Worm (Caenorhabditis elegans) whole organism, early embryonic: ENCODE data around the gene T23F11.2.

ENCODE experiments used
- B0310.2 ChIP-seq: sonication (generic microtip); optimal IDR thresholded peaks from 2 replicates; lab custom pipeline; 2016; ENCODE audit warnings: mild to moderate bottlenecking, missing genetic modification characterization, missing compliant biosample characterization
- F13C5.2 ChIP-seq: sonication (generic microtip); optimal IDR thresholded peaks from 2 replicates; lab custom pipeline; 2017; ENCODE audit warnings: mild to moderate bottlenecking, missing genetic modification characterization, inconsistent platforms, missing compliant biosample characterization
- aly-1 ChIP-seq: sonication (generic microtip); optimal IDR thresholded peaks from 2 replicates; lab custom pipeline; 2016; ENCODE audit warnings: missing genetic modification characterization, missing compliant biosample characterization
- ama-1 ChIP-seq: fragments of 150-350 bp; optimal IDR thresholded peaks from 2 replicates; lab custom pipeline; 2014
- ceh-13 ChIP-seq: fragments of 200-800 bp; sonication (Bioruptor generic); optimal IDR thresholded peaks from 2 replicates; lab custom pipeline; 2018; ENCODE audit warnings: mild to moderate bottlenecking, missing genetic modification characterization, missing compliant biosample characterization
- ceh-36 ChIP-seq: sonication (generic microtip); optimal IDR thresholded peaks from 2 replicates; lab custom pipeline; 2016; ENCODE audit warnings: missing genetic modification characterization, inconsistent platforms, missing compliant biosample characterization
- ets-7 ChIP-seq: sonication (generic microtip); optimal IDR thresholded peaks from 2 replicates; lab custom pipeline; 2016; ENCODE audit warnings: missing genotype, missing genetic modification characterization, missing compliant biosample characterization
- flt-1 ChIP-seq: fragments of 200-800 bp; sonication (Bioruptor generic); IDR thresholded peaks from 2 replicates; pipeline ENCODE4 v1.3.6; 2022; ENCODE audit warnings: missing genetic modification characterization, missing compliant biosample characterization
- hmbx-1 ChIP-seq: sonication (generic microtip); optimal IDR thresholded peaks from 2 replicates; lab custom pipeline; 2016; ENCODE audit warnings: mild to moderate bottlenecking, missing genetic modification characterization, missing compliant biosample characterization
- hmg-4 ChIP-seq: fragments of 200-800 bp; sonication (Bioruptor generic); optimal IDR thresholded peaks from 2 replicates; lab custom pipeline; 2018; ENCODE audit warnings: mild to moderate bottlenecking, missing genetic modification characterization, missing compliant biosample characterization
- hnd-1 ChIP-seq: sonication (generic microtip); optimal IDR thresholded peaks from 2 replicates; lab custom pipeline; 2016; ENCODE audit warnings: missing genetic modification characterization, missing compliant biosample characterization
- pes-1 ChIP-seq: fragments of 200-800 bp; sonication (Bioruptor generic); IDR thresholded peaks from 2 replicates; pipeline ENCODE4 v1.3.6; 2022; ENCODE audit warnings: missing genetic modification reagents, missing genetic modification characterization, missing compliant biosample characterization
- scrt-1 ChIP-seq: fragments of 200-800 bp; sonication (Bioruptor generic); IDR thresholded peaks from 2 replicates; pipeline ENCODE4 v1.3.6; 2022; ENCODE audit warnings: missing genetic modification characterization, missing compliant biosample characterization
- sea-1 ChIP-seq: fragments of 200-800 bp; sonication (Bioruptor generic); conservative IDR thresholded peaks from 2 replicates; pipeline ENCODE4 v1.3.6; 2022; ENCODE audit warnings: missing genetic modification characterization, missing compliant biosample characterization
- tbx-11 ChIP-seq: fragments of 200-800 bp; sonication (Bioruptor generic); IDR thresholded peaks from 2 replicates; pipeline ENCODE4 v1.3.6; 2022; ENCODE audit warnings: missing genetic modification characterization, missing compliant biosample characterization
- tbx-37 ChIP-seq: fragments of 200-800 bp; sonication (Bioruptor generic); conservative IDR thresholded peaks from 2 replicates; pipeline ENCODE4 v1.3.6; 2022; ENCODE audit warnings: missing genetic modification reagents, missing genetic modification characterization, missing compliant biosample characterization
- tra-4 ChIP-seq: sonication (generic microtip); optimal IDR thresholded peaks from 2 replicates; lab custom pipeline; 2017; ENCODE audit warnings: missing genetic modification characterization, missing compliant biosample characterization

The T23F11.2 gene

ce11 chrIII:4655402-4655801 lies at the start of gene T23F11.2:
Gene T23F11.2, minus strand, starts transcription at chrIII:4655502.
- TF ChIP-seq hmbx-1 (tag; lab: Kevin White, UChicago) = no peak
- no peak for TF ChIP-seq tbx-37
- no peak for TF ChIP-seq tra-4 (tag; lab: Kevin White, UChicago)
- TF ChIP-seq ceh-36 (tag; lab: Kevin White, UChicago) = no peak
- TF ChIP-seq B0310.2 (tag; lab: Kevin White, UChicago) = no peak
- no peak for TF ChIP-seq aly-1
- no peak for TF ChIP-seq pes-1
- no peak for TF ChIP-seq F13C5.2 (tag; lab: Kevin White, UChicago)
- TF ChIP-seq ceh-13 = no peak
- TF ChIP-seq hnd-1 (tag; lab: Kevin White, UChicago) = no peak
- TF ChIP-seq hmg-4 (GFP tag; lab: Kevin White, UChicago) = no peak
- no peak for TF ChIP-seq scrt-1
- TF ChIP-seq ama-1 (lab: Kevin White, UChicago) = no peak

ce11 chrIII:4703932-4704454 lies 48.7 kb upstream of the T23F11.2 start, which contains the start of the genes clp-2 and mrpl-16:
Gene clp-2, minus strand, starts transcription at chrIII:4704025.
Gene mrpl-16, plus strand, starts transcription at chrIII:4704404.
- TF ChIP-seq flt-1 (GFP tag; lab: Robert Waterston, UW) (no peak), F13C5.2 (tag; lab: Kevin White, UChicago) (no peak), B0310.2 (tag; lab: Kevin White, UChicago) (no peak), tbx-11 (no peak), ceh-36 (tag; lab: Kevin White, UChicago) (no peak), tra-4 (tag; lab: Kevin White, UChicago) (no peak), hnd-1 (tag; lab: Kevin White, UChicago) (no peak), hmg-4 (GFP tag; lab: Kevin White, UChicago) (no peak), pes-1 (no peak), ama-1 (lab: Kevin White, UChicago) (no peak), scrt-1 (no peak), ceh-13 (no peak), ets-7 (tag; lab: Kevin White, UChicago) (no peak)

- TF ChIP-seq sea-1 (GFP tag; lab: Robert Waterston, UW) = no peak
- TF ChIP-seq hnd-1 (tag; lab: Kevin White, UChicago) = no peak
- no peak for TF ChIP-seq ceh-36 (tag; lab: Kevin White, UChicago)
- TF ChIP-seq tbx-37 = no peak
- no peak for TF ChIP-seq tbx-11
- TF ChIP-seq pes-1 = no peak
- TF ChIP-seq hmg-4 (GFP tag; lab: Kevin White, UChicago) = no peak
- no peak for TF ChIP-seq flt-1 (GFP tag; lab: Robert Waterston, UW)
- no peak for TF ChIP-seq scrt-1
These were observed 44.6 kb upstream of the T23F11.2 start, which contains the start of gene sel-13 for ce11 chrIII:4699922-4700321. Gene sel-13, minus strand, starts transcription at chrIII:4700224.

- TF ChIP-seq ceh-13 (no peak), aly-1 (no peak), tbx-37 (no peak), ceh-36 (tag; lab: Kevin White, UChicago) (no peak), pes-1 (no peak), tra-4 (tag; lab: Kevin White, UChicago) (no peak), flt-1 (GFP tag; lab: Robert Waterston, UW) (no peak), sea-1 (GFP tag; lab: Robert Waterston, UW) (no peak), hmg-4 (GFP tag; lab: Kevin White, UChicago) (no peak), hmbx-1 (tag; lab: Kevin White, UChicago) (no peak), tbx-11 (no peak), ama-1 (lab: Kevin White, UChicago) (no peak), F13C5.2 (tag; lab: Kevin White, UChicago) (no peak), scrt-1 (no peak), B0310.2 (tag; lab: Kevin White, UChicago) (no peak), hnd-1 (tag; lab: Kevin White, UChicago) (no peak), ets-7 (tag; lab: Kevin White, UChicago) (no peak)
These were observed 42.5 kb upstream of the T23F11.2 start, which contains the start of gene dnj-18 for ce11 chrIII:4697819-4698218. Gene dnj-18, plus strand, starts transcription at chrIII:4698119.

ce11 chrIII:4696903-4697302 lies 41.6 kb upstream of the T23F11.2 start:
- TF ChIP-seq aly-1 (no peak), ceh-13 (no peak), tra-4 (tag; lab: Kevin White, UChicago) (no peak), hmbx-1 (tag; lab: Kevin White, UChicago) (no peak), sea-1 (GFP tag; lab: Robert Waterston, UW) (no peak), B0310.2 (tag; lab: Kevin White, UChicago) (no peak), tbx-11 (no peak), hmg-4 (GFP tag; lab: Kevin White, UChicago) (no peak), hnd-1 (tag; lab: Kevin White, UChicago) (no peak), scrt-1 (no peak), pes-1 (no peak), flt-1 (GFP tag; lab: Robert Waterston, UW) (no peak), ama-1 (lab: Kevin White, UChicago) (no peak), tbx-37 (no peak), F13C5.2 (tag; lab: Kevin White, UChicago) (no peak), ets-7 (tag; lab: Kevin White, UChicago) (no peak), ceh-36 (tag; lab: Kevin White, UChicago) (no peak)

- no peak for TF ChIP-seq tbx-37
- TF ChIP-seq ceh-36 (tag; lab: Kevin White, UChicago) = no peak
- no peak for TF ChIP-seq hmbx-1 (tag; lab: Kevin White, UChicago)
- TF ChIP-seq hmg-4 (GFP tag; lab: Kevin White, UChicago) = no peak
- TF ChIP-seq tra-4 (tag; lab: Kevin White, UChicago) = no peak
These were observed 39.8 kb upstream of the T23F11.2 start, which contains the start of gene T04A8.7 for ce11 chrIII:4695057-4695456. Gene T04A8.7, plus strand, starts transcription at chrIII:4695357.

- TF ChIP-seq tbx-37 = no peak
- TF ChIP-seq scrt-1 = no peak
- TF ChIP-seq flt-1 (GFP tag; lab: Robert Waterston, UW) = no peak
- no peak for TF ChIP-seq tra-4 (tag; lab: Kevin White, UChicago)
- TF ChIP-seq ama-1 (lab: Kevin White, UChicago) = no peak
- TF ChIP-seq sea-1 (GFP tag; lab: Robert Waterston, UW) = no peak
- no peak for TF ChIP-seq B0310.2 (tag; lab: Kevin White, UChicago)
These were observed 38.4 kb upstream of the T23F11.2 start, which contains the start of gene T04A8.8 for ce11 chrIII:4693695-4694094. Gene T04A8.8, plus strand, starts transcription at chrIII:4693995.
